Fruit fly (Drosophila melanogaster) whole organism, prepupa: ENCODE measurements around the gene CG5882.

Experiments
- Blimp-1 ChIP-seq: fragments of 200-800 bp; sonication (Bioruptor generic); optimal IDR thresholded peaks from 3 replicates; lab custom pipeline; 2017; ENCODE audit warnings: missing biosample characterization, missing genetic modification characterization, mild to moderate bottlenecking, moderate library complexity, missing genetic modification reagents
- CG10669 ChIP-seq: fragments of 200-800 bp; sonication (Bioruptor generic); optimal IDR thresholded peaks from 3 replicates; lab custom pipeline; 2018; ENCODE audit warnings: missing biosample characterization, mild to moderate bottlenecking, missing genetic modification characterization, moderate library complexity
- CG3919 ChIP-seq: fragments of 200-800 bp; sonication (Bioruptor generic); optimal IDR thresholded peaks from 3 replicates; lab custom pipeline; 2016; ENCODE audit warnings: missing biosample characterization, missing genetic modification characterization
- CG6276 ChIP-seq: fragments of 200-800 bp; sonication (Bioruptor generic); optimal IDR thresholded peaks from 2 replicates; lab custom pipeline; 2017; ENCODE audit warnings: missing biosample characterization, mild to moderate bottlenecking, missing genetic modification characterization
- fd59A ChIP-seq: fragments of 200-800 bp; sonication (Bioruptor generic); optimal IDR thresholded peaks from 2 replicates; lab custom pipeline; 2017; ENCODE audit warnings: missing biosample characterization, mild to moderate bottlenecking, missing genetic modification characterization, missing genetic modification reagents
- fkh ChIP-seq: fragments of 200-800 bp; sonication (Bioruptor generic); optimal IDR thresholded peaks from 3 replicates; lab custom pipeline; 2017; ENCODE audit warnings: missing biosample characterization, mild to moderate bottlenecking, missing genetic modification characterization, moderate library complexity
- salr ChIP-seq, 2 experiments: fragments of 200-800 bp; sonication (Bioruptor generic); optimal IDR thresholded peaks; 3 replicates each; lab custom pipeline; 2016 to 2018; ENCODE audit warnings: missing biosample characterization in 2 of 2, missing genetic modification characterization in 2 of 2, mild to moderate bottlenecking in 1 of 2
- vri ChIP-seq: fragments of 200-800 bp; sonication (Bioruptor generic); optimal IDR thresholded peaks from 3 replicates; lab custom pipeline; 2016; ENCODE audit warnings: missing biosample characterization, mild to moderate bottlenecking, missing genetic modification characterization

DNA sequence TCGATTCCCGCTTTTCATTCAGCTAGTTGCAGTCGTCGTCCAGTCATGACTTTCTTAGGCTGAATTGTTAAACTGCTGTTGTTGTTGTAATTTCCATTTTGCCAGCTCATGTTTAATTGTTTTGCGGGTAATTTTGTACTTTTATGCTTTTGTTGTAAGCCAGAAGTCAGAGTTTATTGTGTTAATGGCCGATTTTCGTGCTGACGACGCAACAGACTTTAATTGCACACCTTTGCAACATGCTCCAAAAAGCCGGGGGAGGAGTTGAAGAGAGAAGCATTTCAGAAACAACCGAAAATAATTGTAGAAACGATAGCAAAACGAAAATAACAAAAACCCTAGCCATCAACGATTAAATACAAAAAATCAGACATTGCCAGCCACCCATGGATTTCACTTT lies 20.3 kb downstream of the CG5882 start:
- no peak for TF ChIP-seq vri (GFP tag; lab: Kevin White, UChicago)
- TF ChIP-seq fkh (GFP tag; lab: Kevin White, UChicago) = no peak
- TF ChIP-seq fd59A (GFP tag; lab: Kevin White, UChicago) = no peak
- no peak for TF ChIP-seq CG6276
- TF ChIP-seq salr (GFP tag; optimal IDR thresholded peaks at IDR 0.05; lab: Kevin White, UChicago) = no peak
- no peak for TF ChIP-seq CG10669 (GFP tag; lab: Kevin White, UChicago)
- no peak for TF ChIP-seq CG3919 (GFP tag; lab: Kevin White, UChicago)
- no peak for TF ChIP-seq Blimp-1 (GFP tag; lab: Kevin White, UChicago)
